Worm (Caenorhabditis elegans) whole organism, young adult: Measurements from ENCODE around the gene adm-2.

Experiments
- K12H6.12 ChIP-seq: fragments of 200-800 bp; sonication (Bioruptor generic); optimal IDR thresholded peaks from 2 replicates; lab custom pipeline; 2018; ENCODE audit warnings: mild to moderate bottlenecking, missing genetic modification characterization, missing compliant biosample characterization
- ZK185.1 ChIP-seq: sonication (generic microtip); optimal IDR thresholded peaks from 2 replicates; lab custom pipeline; 2016; ENCODE audit warnings: mild to moderate bottlenecking, missing genetic modification characterization, missing compliant biosample characterization; ENCODE audit not compliant: poor library complexity, severe bottlenecking
- akir-1 ChIP-seq: fragments of 200-800 bp; sonication (Bioruptor generic); optimal IDR thresholded peaks from 2 replicates; lab custom pipeline; 2018; ENCODE audit warnings: mild to moderate bottlenecking, missing genetic modification characterization, moderate library complexity, missing compliant biosample characterization
- atf-7 ChIP-seq: sonication (generic microtip); optimal IDR thresholded peaks from 2 replicates; lab custom pipeline; 2017; ENCODE audit warnings: mild to moderate bottlenecking, missing genetic modification characterization, missing compliant biosample characterization
- ceh-100 ChIP-seq: fragments of 200-800 bp; sonication (Bioruptor generic); IDR thresholded peaks from 2 replicates; pipeline ENCODE4 v1.3.6; 2022; ENCODE audit warnings: missing genetic modification reagents, missing genetic modification characterization, missing compliant biosample characterization
- egl-44 ChIP-seq: fragments of 200-800 bp; sonication (Bioruptor generic); IDR thresholded peaks from 2 replicates; pipeline ENCODE4 v1.3.6; 2022; ENCODE audit warnings: missing genetic modification reagents, missing genetic modification characterization, missing compliant biosample characterization
- snpc-1.1 ChIP-seq: sonication (generic microtip); optimal IDR thresholded peaks from 2 replicates; lab custom pipeline; 2017; ENCODE audit warnings: missing genetic modification characterization, mild to moderate bottlenecking, missing compliant biosample characterization, antibody characterized with exemption, moderate library complexity, missing genotype, missing genetic modification reagents; ENCODE audit not compliant: insufficient read depth
- unc-62 ChIP-seq: fragments of 150-350 bp; optimal IDR thresholded peaks from 2 replicates; lab custom pipeline; 2014; ENCODE audit warnings: missing biosample characterization, missing genetic modification reagents, missing genetic modification characterization
- ztf-26 ChIP-seq: sonication (generic microtip); optimal IDR thresholded peaks from 2 replicates; lab custom pipeline; 2017; ENCODE audit warnings: missing genetic modification characterization, missing compliant biosample characterization

ce11 chrX:13702923-13703322, 15.2 kb downstream of the adm-2 start:
- TF ChIP-seq snpc-1.1 (tag; lab: Kevin White, UChicago): no peak
- TF ChIP-seq ztf-26 (tag; lab: Kevin White, UChicago): no peak
- TF ChIP-seq K12H6.12 (tag; lab: Kevin White, UChicago): no peak
- no peak for TF ChIP-seq egl-44 (GFP tag; lab: Robert Waterston, UW)
- no peak for TF ChIP-seq unc-62
- TF ChIP-seq atf-7 (tag; lab: Kevin White, UChicago): no peak
- TF ChIP-seq ZK185.1: no peak
- no peak for TF ChIP-seq ceh-100
- no peak for TF ChIP-seq akir-1 (GFP tag; lab: Kevin White, UChicago)
